Worm (Caenorhabditis elegans) whole organism, young adult: ENCODE results near the gene cab-1.

ENCODE experiments used
- D2030.7 ChIP-seq: fragments of 200-800 bp; sonication (Bioruptor generic); IDR thresholded peaks from 2 replicates; pipeline ENCODE4 v1.3.6; 2022; ENCODE audit warnings: missing genetic modification reagents, missing genetic modification characterization, missing compliant biosample characterization
- K12H6.12 ChIP-seq: fragments of 200-800 bp; sonication (Bioruptor generic); optimal IDR thresholded peaks from 2 replicates; lab custom pipeline; 2018; ENCODE audit warnings: mild to moderate bottlenecking, missing genetic modification characterization, missing compliant biosample characterization
- Y95B8A.8 ChIP-seq: fragments of 200-800 bp; sonication (Bioruptor generic); IDR thresholded peaks from 2 replicates; pipeline ENCODE4 v1.3.6; 2022; ENCODE audit warnings: missing genetic modification reagents, missing genetic modification characterization, missing compliant biosample characterization
- aptf-2 ChIP-seq: fragments of 200-800 bp; sonication (Bioruptor generic); conservative IDR thresholded peaks from 2 replicates; pipeline ENCODE4 v1.3.6; 2022; ENCODE audit warnings: missing genetic modification reagents, missing genetic modification characterization, missing compliant biosample characterization
- atf-7 ChIP-seq: sonication (generic microtip); optimal IDR thresholded peaks from 2 replicates; lab custom pipeline; 2017; ENCODE audit warnings: mild to moderate bottlenecking, missing genetic modification characterization, missing compliant biosample characterization
- bed-1 ChIP-seq: fragments of 200-800 bp; sonication (Bioruptor generic); IDR thresholded peaks from 2 replicates; pipeline ENCODE4 v1.3.6; 2022; ENCODE audit warnings: missing genetic modification reagents, missing genetic modification characterization, missing compliant biosample characterization
- bed-2 ChIP-seq: fragments of 200-800 bp; sonication (Bioruptor generic); IDR thresholded peaks from 2 replicates; pipeline ENCODE4 v1.3.6; 2022; ENCODE audit warnings: missing genetic modification reagents, missing genetic modification characterization, missing compliant biosample characterization
- ceh-100 ChIP-seq: fragments of 200-800 bp; sonication (Bioruptor generic); IDR thresholded peaks from 2 replicates; pipeline ENCODE4 v1.3.6; 2022; ENCODE audit warnings: missing genetic modification reagents, missing genetic modification characterization, missing compliant biosample characterization
- ceh-27 ChIP-seq: fragments of 200-800 bp; sonication (Bioruptor generic); optimal IDR thresholded peaks from 2 replicates; lab custom pipeline; 2018; ENCODE audit warnings: mild to moderate bottlenecking, missing genetic modification characterization, moderate library complexity, missing compliant biosample characterization
- ceh-40 ChIP-seq: fragments of 200-800 bp; sonication (Bioruptor generic); IDR thresholded peaks from 2 replicates; pipeline ENCODE4 v1.3.6; 2022; ENCODE audit warnings: missing genetic modification characterization, missing compliant biosample characterization
- efl-1 ChIP-seq: fragments of 150-350 bp; optimal IDR thresholded peaks from 2 replicates; lab custom pipeline; 2014; ENCODE audit warnings: missing biosample characterization, missing genetic modification reagents, missing genetic modification characterization
- fkh-3 ChIP-seq: sonication (generic microtip); optimal IDR thresholded peaks from 2 replicates; lab custom pipeline; 2016; ENCODE audit warnings: mild to moderate bottlenecking, missing genetic modification characterization, missing compliant biosample characterization
- hlh-26 ChIP-seq: fragments of 200-800 bp; sonication (Bioruptor generic); conservative IDR thresholded peaks from 2 replicates; pipeline ENCODE4 v1.3.6; 2022; ENCODE audit warnings: missing genetic modification reagents, missing genetic modification characterization, missing compliant biosample characterization
- hsf-1 ChIP-seq: fragments of 200-800 bp; sonication (Bioruptor generic); IDR thresholded peaks from 2 replicates; pipeline ENCODE4 v1.3.6; 2022; ENCODE audit warnings: missing genetic modification reagents, missing genetic modification characterization, missing compliant biosample characterization
- let-607 ChIP-seq, 2 experiments: fragments of 200-800 bp in 1 of 2; sonication (Bioruptor generic) in 1 of 2; sonication (generic microtip) in 1 of 2; optimal IDR thresholded peaks; 2 replicates each; lab custom pipeline; 2016 to 2018; ENCODE audit warnings: mild to moderate bottlenecking in 2 of 2, missing compliant biosample characterization in 2 of 2, missing genetic modification characterization in 2 of 2, moderate library complexity in 2 of 2, missing genotype in 1 of 2
- lin-40 ChIP-seq: sonication (generic microtip); optimal IDR thresholded peaks from 2 replicates; lab custom pipeline; 2016; ENCODE audit warnings: missing genetic modification characterization, mild to moderate bottlenecking, missing compliant biosample characterization, missing genotype, missing genetic modification reagents
- lsy-27 ChIP-seq: sonication (generic microtip); optimal IDR thresholded peaks from 2 replicates; lab custom pipeline; 2017; ENCODE audit warnings: missing genetic modification characterization, mild to moderate bottlenecking, missing compliant biosample characterization, antibody characterized with exemption, missing genotype, borderline replicate concordance; ENCODE audit not compliant: insufficient read depth
- nfya-2 ChIP-seq: fragments of 200-800 bp; sonication (Bioruptor generic); IDR thresholded peaks from 2 replicates; pipeline ENCODE4 v1.3.6; 2022; ENCODE audit warnings: missing genetic modification reagents, missing genetic modification characterization, missing compliant biosample characterization
- nhr-80 ChIP-seq: sonication (generic microtip); optimal IDR thresholded peaks from 2 replicates; lab custom pipeline; 2016; ENCODE audit warnings: missing genetic modification characterization, missing compliant biosample characterization
- nhr-90 ChIP-seq: sonication (generic microtip); optimal IDR thresholded peaks from 2 replicates; lab custom pipeline; 2016; ENCODE audit warnings: missing genotype, mild to moderate bottlenecking, missing genetic modification characterization, missing compliant biosample characterization
- pha-4 ChIP-seq: fragments of 150-350 bp; sonication (generic microtip); optimal IDR thresholded peaks from 2 replicates; lab custom pipeline; 2014; ENCODE audit warnings: missing biosample characterization, missing genetic modification reagents, missing genetic modification characterization
- rcor-1 ChIP-seq: fragments of 200-800 bp; sonication (Bioruptor generic); IDR thresholded peaks from 2 replicates; pipeline ENCODE4 v1.3.6; 2022; ENCODE audit warnings: missing genetic modification reagents, missing genetic modification characterization, missing compliant biosample characterization
- sdz-38 ChIP-seq: sonication (generic microtip); optimal IDR thresholded peaks from 2 replicates; lab custom pipeline; 2016; ENCODE audit warnings: missing genotype, missing genetic modification characterization, missing compliant biosample characterization
- tbp1 ChIP-seq: fragments of 200-800 bp; sonication (Bioruptor generic); optimal IDR thresholded peaks from 2 replicates; lab custom pipeline; 2018; ENCODE audit warnings: mild to moderate bottlenecking, missing genetic modification characterization, missing compliant biosample characterization
- unc-62 ChIP-seq: fragments of 150-350 bp; optimal IDR thresholded peaks from 2 replicates; lab custom pipeline; 2014; ENCODE audit warnings: missing biosample characterization, missing genetic modification reagents, missing genetic modification characterization
- zfh-2 ChIP-seq: fragments of 200-800 bp; sonication (Bioruptor generic); conservative IDR thresholded peaks from 2 replicates; pipeline ENCODE4 v1.3.6; 2022; ENCODE audit warnings: missing genetic modification reagents, missing genetic modification characterization, missing compliant biosample characterization
- ztf-6 ChIP-seq: fragments of 200-800 bp; sonication (Bioruptor generic); IDR thresholded peaks from 2 replicates; pipeline ENCODE4 v1.3.6; 2022; ENCODE audit warnings: missing genetic modification reagents, missing genetic modification characterization, missing compliant biosample characterization

Gene cab-1

ce11 chrX:12201435-12201834 is 11.3 kb downstream of the cab-1 start:
- no peak for TF ChIP-seq nhr-90 (tag; lab: Kevin White, UChicago)
- TF ChIP-seq ceh-40 (GFP tag; lab: Robert Waterston, UW): no peak
- TF ChIP-seq zfh-2 (GFP tag; lab: Robert Waterston, UW): peak; percentile 72
- TF ChIP-seq tbp1 (GFP tag; lab: Kevin White, UChicago): no peak

DNA sequence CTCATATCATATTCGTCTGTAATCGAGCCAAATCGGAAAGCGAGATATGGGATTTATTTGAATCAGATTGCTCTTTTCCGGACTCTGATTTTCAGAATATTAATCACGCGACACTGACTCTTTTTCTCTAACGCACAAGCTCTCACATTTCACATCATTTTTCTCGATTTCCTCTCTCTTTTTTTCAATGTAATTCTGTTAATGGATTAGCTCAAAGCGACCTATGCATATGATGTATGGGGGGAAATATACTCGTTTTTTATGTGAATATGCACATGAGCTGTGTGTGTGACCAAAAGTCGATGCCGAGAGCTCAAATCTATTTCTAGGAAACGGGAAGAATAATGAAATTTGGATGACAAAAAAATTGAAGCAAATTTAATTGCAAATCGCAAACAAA is 12.1 kb downstream of the cab-1 start:
- peak; percentile 16 for TF ChIP-seq K12H6.12
- no peak for TF ChIP-seq nhr-80 (tag; lab: Kevin White, UChicago)

DNA sequence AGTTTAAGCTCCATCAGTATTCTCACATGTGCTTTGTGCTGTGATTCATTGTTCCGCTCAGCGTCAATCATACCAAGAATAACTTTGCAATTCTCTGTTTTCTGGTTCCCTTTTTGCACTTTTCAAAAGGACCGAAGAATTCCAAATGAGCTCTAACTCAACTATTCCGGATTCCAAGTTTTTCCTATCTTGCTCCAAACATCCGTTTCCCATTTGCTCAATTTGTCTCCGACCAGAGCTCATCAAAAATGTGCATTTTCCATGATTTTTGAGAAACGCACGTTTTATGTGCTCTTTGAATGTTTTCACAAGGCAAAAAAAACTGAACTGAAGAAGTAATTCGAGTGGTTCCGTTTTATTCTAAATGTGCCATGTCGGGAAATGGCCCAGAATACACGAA is 14.4 kb downstream of the cab-1 start:
- TF ChIP-seq fkh-3: no peak
- no peak for TF ChIP-seq K12H6.12
- TF ChIP-seq sdz-38 (tag; lab: Kevin White, UChicago): no peak
- TF ChIP-seq bed-1: no peak
- no peak for TF ChIP-seq ztf-6 (GFP tag; lab: Robert Waterston, UW)

- peak; percentile 7 for TF ChIP-seq pha-4
- TF ChIP-seq lin-40 (tag; lab: Kevin White, UChicago): peak; percentile 15
- TF ChIP-seq nhr-80 (tag; lab: Kevin White, UChicago): peak; percentile 82
- peak; percentile 88 for TF ChIP-seq unc-62 (GFP tag; lab: Kevin White, UChicago)
- TF ChIP-seq hsf-1 (GFP tag; lab: Robert Waterston, UW): no peak
- TF ChIP-seq ceh-100 (GFP tag; lab: Robert Waterston, UW): no peak
- TF ChIP-seq nfya-2 (GFP tag; lab: Robert Waterston, UW): no peak
- no peak for TF ChIP-seq tbp1 (GFP tag; lab: Kevin White, UChicago)
- no peak for TF ChIP-seq ztf-6 (GFP tag; lab: Robert Waterston, UW)
- TF ChIP-seq let-607 (tag; optimal IDR thresholded peaks at IDR 0.05; lab: Kevin White, UChicago): peak in 1 of 2 experiments; percentile 10
- peak; percentile 9 for TF ChIP-seq atf-7 (tag; lab: Kevin White, UChicago)
- no peak for TF ChIP-seq rcor-1 (GFP tag; lab: Robert Waterston, UW)
- no peak for TF ChIP-seq fkh-3
- no peak for TF ChIP-seq efl-1 (GFP tag; lab: Kevin White, UChicago)
- no peak for TF ChIP-seq ceh-27 (GFP tag; lab: Kevin White, UChicago)
Measured at ce11 chrX:12197367-12197766, 15.3 kb downstream of the cab-1 start.

- no peak for TF ChIP-seq pha-4
- TF ChIP-seq Y95B8A.8 (GFP tag; lab: Robert Waterston, UW): no peak
- peak; percentile 41 for TF ChIP-seq nhr-80 (tag; lab: Kevin White, UChicago)
- no peak for TF ChIP-seq hlh-26
- no peak for TF ChIP-seq bed-2 (GFP tag; lab: Robert Waterston, UW)
- TF ChIP-seq bed-1: no peak
Measured at ce11 chrX:12188280-12189071, 24.2 kb downstream of the cab-1 start.

DNA sequence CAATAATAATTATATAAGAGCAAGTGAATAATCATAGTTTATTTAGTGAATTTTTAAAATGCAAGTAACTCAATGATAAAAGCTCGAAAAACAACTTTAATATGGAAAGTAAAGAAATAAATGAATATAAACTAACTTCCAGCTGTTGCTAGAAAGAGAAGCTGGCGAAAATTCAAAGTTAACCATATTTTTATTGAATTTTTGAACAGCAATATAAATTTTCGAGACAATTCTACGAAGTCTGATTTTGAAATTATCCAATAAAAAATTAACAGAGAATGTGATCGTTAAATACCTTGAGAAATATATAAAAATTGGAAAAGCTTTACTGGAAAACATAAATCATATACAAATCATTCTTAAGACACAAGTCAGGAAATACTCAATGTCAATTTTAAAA is 26.1 kb downstream of the cab-1 start:
- TF ChIP-seq lsy-27 (tag; lab: Kevin White, UChicago) (no peak), D2030.7 (no peak), aptf-2 (GFP tag; lab: Robert Waterston, UW) (no peak)
